Worm (Caenorhabditis elegans): ENCODE measurements around the gene cyn-1.

- TF ChIP-seq snpc-4 (tag; optimal IDR thresholded peaks at IDR 0.05), result no peak
- TF ChIP-seq ztf-11 (tag; optimal IDR thresholded peaks at IDR 0.05), result no peak
- TF ChIP-seq lin-13 (tag; optimal IDR thresholded peaks at IDR 0.05), result no peak
- no peak for TF ChIP-seq nhr-2 (tag; optimal IDR thresholded peaks at IDR 0.05)
- TF ChIP-seq unc-39 (tag; optimal IDR thresholded peaks at IDR 0.05), result no peak
- no peak for TF ChIP-seq elt-1 (tag; optimal IDR thresholded peaks at IDR 0.05; ENCODE audit: borderline replicate concordance, insufficient read depth)
- no peak for TF ChIP-seq blmp-1 (tag; optimal IDR thresholded peaks at IDR 0.05)
- no peak for TF ChIP-seq ham-2 (GFP tag; optimal IDR thresholded peaks at IDR 0.05)
- no peak for TF ChIP-seq unc-62 (GFP tag; optimal IDR thresholded peaks at IDR 0.05)
- no peak for TF ChIP-seq pha-4 (tag; optimal IDR thresholded peaks at IDR 0.05)
- no peak for TF ChIP-seq nhr-237 (tag; optimal IDR thresholded peaks at IDR 0.05)
- no peak for TF ChIP-seq ceh-83 (GFP tag; optimal IDR thresholded peaks at IDR 0.05)
- no peak for TF ChIP-seq nhr-76 (tag; optimal IDR thresholded peaks at IDR 0.05)
- no peak for TF ChIP-seq lsy-2 (tag; optimal IDR thresholded peaks at IDR 0.05)
These were observed 39.4 kb upstream of the cyn-1 start, which contains the start of gene F47B8.2 for ce11 chrV:14316525-14316924.

Measured in whole organism, mixed stage, embryonic.